Worm (Caenorhabditis elegans) whole organism, midembryonic: ENCODE measurements around the gene F22E5.11.

Experiments
- cog-1 ChIP-seq: sonication (generic microtip); optimal IDR thresholded peaks from 2 replicates; lab custom pipeline; 2016; ENCODE audit warnings: missing genetic modification characterization, missing compliant biosample characterization
- ztf-29 ChIP-seq: fragments of 200-800 bp; sonication (Bioruptor generic); IDR thresholded peaks from 2 replicates; pipeline ENCODE4 v1.3.6; 2022; ENCODE audit warnings: missing genetic modification reagents, missing genetic modification characterization, missing compliant biosample characterization

ce11 chrII:2610202-2610912 is 34.0 kb downstream of the F22E5.11 start, which contains the start of gene sri-38:
- TF ChIP-seq cog-1 (tag; lab: Kevin White, UChicago) (no peak), ztf-29 (GFP tag; lab: Robert Waterston, UW) (no peak)
